Worm (Caenorhabditis elegans) whole organism, young adult: ENCODE measurements around the gene fbxa-174.

Experiments
- B0019.2 ChIP-seq: fragments of 200-800 bp; sonication (Bioruptor generic); conservative IDR thresholded peaks from 2 replicates; pipeline ENCODE4 v1.3.6; 2022; ENCODE audit warnings: missing genetic modification reagents, missing genetic modification characterization, missing compliant biosample characterization
- D2030.7 ChIP-seq: fragments of 200-800 bp; sonication (Bioruptor generic); IDR thresholded peaks from 2 replicates; pipeline ENCODE4 v1.3.6; 2022; ENCODE audit warnings: missing genetic modification reagents, missing genetic modification characterization, missing compliant biosample characterization
- F10E7.11 ChIP-seq: sonication (generic microtip); optimal IDR thresholded peaks from 2 replicates; lab custom pipeline; 2017; ENCODE audit warnings: mild to moderate bottlenecking, missing genetic modification characterization, moderate library complexity, missing compliant biosample characterization
- F23B12.7 ChIP-seq: sonication (generic microtip); optimal IDR thresholded peaks from 2 replicates; lab custom pipeline; 2017; ENCODE audit warnings: missing genetic modification characterization, mild to moderate bottlenecking, missing compliant biosample characterization, antibody characterized with exemption, moderate library complexity; ENCODE audit not compliant: insufficient read depth
- F33H1.4 ChIP-seq: fragments of 200-800 bp; sonication (Bioruptor generic); IDR thresholded peaks from 2 replicates; pipeline ENCODE4 v1.3.6; 2022; ENCODE audit warnings: missing genetic modification reagents, missing genetic modification characterization, missing compliant biosample characterization
- F52B5.7 ChIP-seq: sonication (generic microtip); optimal IDR thresholded peaks from 2 replicates; lab custom pipeline; 2016; ENCODE audit warnings: mild to moderate bottlenecking, missing genetic modification characterization, missing compliant biosample characterization
- F57A8.1 ChIP-seq: fragments of 200-800 bp; sonication (Bioruptor generic); optimal IDR thresholded peaks from 2 replicates; lab custom pipeline; 2018; ENCODE audit warnings: mild to moderate bottlenecking, missing genetic modification characterization, moderate library complexity, missing compliant biosample characterization
- K11D2.4 ChIP-seq: fragments of 200-800 bp; sonication (Bioruptor generic); IDR thresholded peaks from 2 replicates; pipeline ENCODE4 v1.3.6; 2022; ENCODE audit warnings: missing genetic modification reagents, missing genetic modification characterization, missing compliant biosample characterization
- Y67H2A.10 ChIP-seq: fragments of 200-800 bp; sonication (Bioruptor generic); conservative IDR thresholded peaks from 2 replicates; pipeline ENCODE4 v1.3.6; 2022; ENCODE audit warnings: missing genetic modification reagents, missing genetic modification characterization, missing compliant biosample characterization
- Y95B8A.8 ChIP-seq: fragments of 200-800 bp; sonication (Bioruptor generic); IDR thresholded peaks from 2 replicates; pipeline ENCODE4 v1.3.6; 2022; ENCODE audit warnings: missing genetic modification reagents, missing genetic modification characterization, missing compliant biosample characterization
- ZK185.1 ChIP-seq: sonication (generic microtip); optimal IDR thresholded peaks from 2 replicates; lab custom pipeline; 2016; ENCODE audit warnings: mild to moderate bottlenecking, missing genetic modification characterization, missing compliant biosample characterization; ENCODE audit not compliant: poor library complexity, severe bottlenecking
- aptf-3 ChIP-seq: fragments of 200-800 bp; sonication (Bioruptor generic); IDR thresholded peaks from 2 replicates; pipeline ENCODE4 v1.3.6; 2022; ENCODE audit warnings: missing genetic modification characterization, missing compliant biosample characterization
- atf-7 ChIP-seq: sonication (generic microtip); optimal IDR thresholded peaks from 2 replicates; lab custom pipeline; 2017; ENCODE audit warnings: mild to moderate bottlenecking, missing genetic modification characterization, missing compliant biosample characterization
- bed-1 ChIP-seq: fragments of 200-800 bp; sonication (Bioruptor generic); IDR thresholded peaks from 2 replicates; pipeline ENCODE4 v1.3.6; 2022; ENCODE audit warnings: missing genetic modification reagents, missing genetic modification characterization, missing compliant biosample characterization
- ceh-58 ChIP-seq: fragments of 200-800 bp; sonication (Bioruptor generic); IDR thresholded peaks from 2 replicates; pipeline ENCODE4 v1.3.6; 2022; ENCODE audit warnings: missing genetic modification characterization, missing compliant biosample characterization
- ceh-79 ChIP-seq: sonication (generic microtip); optimal IDR thresholded peaks from 2 replicates; lab custom pipeline; 2017; ENCODE audit warnings: mild to moderate bottlenecking, missing genetic modification characterization, missing compliant biosample characterization
- ceh-91 ChIP-seq: fragments of 200-800 bp; sonication (Bioruptor generic); IDR thresholded peaks from 2 replicates; pipeline ENCODE4 v1.3.6; 2022; ENCODE audit warnings: missing genetic modification reagents, missing genetic modification characterization, missing compliant biosample characterization
- dox-1 ChIP-seq: fragments of 200-800 bp; sonication (Bioruptor generic); IDR thresholded peaks from 2 replicates; pipeline ENCODE4 v1.3.6; 2022; ENCODE audit warnings: missing genetic modification reagents, missing genetic modification characterization, missing compliant biosample characterization
- ets-4 ChIP-seq: fragments of 200-800 bp; sonication (Bioruptor generic); optimal IDR thresholded peaks from 2 replicates; lab custom pipeline; 2018; ENCODE audit warnings: mild to moderate bottlenecking, missing genetic modification characterization, missing compliant biosample characterization
- him-1 ChIP-seq: sonication (generic microtip); optimal IDR thresholded peaks from 2 replicates; lab custom pipeline; 2016; ENCODE audit warnings: missing genotype, missing genetic modification reagents, missing genetic modification characterization, missing compliant biosample characterization
- hlh-26 ChIP-seq: fragments of 200-800 bp; sonication (Bioruptor generic); conservative IDR thresholded peaks from 2 replicates; pipeline ENCODE4 v1.3.6; 2022; ENCODE audit warnings: missing genetic modification reagents, missing genetic modification characterization, missing compliant biosample characterization
- hmg-1.2 ChIP-seq: fragments of 200-800 bp; sonication (Bioruptor generic); IDR thresholded peaks from 2 replicates; pipeline ENCODE4 v1.3.6; 2022; ENCODE audit warnings: missing genetic modification reagents, missing genetic modification characterization, missing compliant biosample characterization
- hmg-20 ChIP-seq: fragments of 200-800 bp; sonication (Bioruptor generic); IDR thresholded peaks from 2 replicates; pipeline ENCODE4 v1.3.6; 2022; ENCODE audit warnings: missing genetic modification reagents, missing genetic modification characterization, missing compliant biosample characterization
- hsf-1 ChIP-seq: fragments of 200-800 bp; sonication (Bioruptor generic); IDR thresholded peaks from 2 replicates; pipeline ENCODE4 v1.3.6; 2022; ENCODE audit warnings: missing genetic modification reagents, missing genetic modification characterization, missing compliant biosample characterization
- lag-1 ChIP-seq: fragments of 200-800 bp; sonication (Bioruptor generic); IDR thresholded peaks from 2 replicates; pipeline ENCODE4 v1.3.6; 2022; ENCODE audit warnings: missing genetic modification reagents, missing genetic modification characterization, missing compliant biosample characterization
- let-607 ChIP-seq, 2 experiments: fragments of 200-800 bp in 1 of 2; sonication (Bioruptor generic) in 1 of 2; sonication (generic microtip) in 1 of 2; optimal IDR thresholded peaks; 2 replicates each; lab custom pipeline; 2016 to 2018; ENCODE audit warnings: mild to moderate bottlenecking in 2 of 2, missing compliant biosample characterization in 2 of 2, missing genetic modification characterization in 2 of 2, moderate library complexity in 2 of 2, missing genotype in 1 of 2
- lin-35 ChIP-seq, 3 experiments: fragments of 150-350 bp in 2 of 3; sonication (generic microtip) in 1 of 3; optimal IDR thresholded peaks; 2 replicates each; lab custom pipeline; 2014 to 2018; ENCODE audit warnings: missing biosample characterization in 3 of 3, missing genetic modification characterization in 3 of 3, missing genetic modification reagents in 3 of 3
- nhr-27 ChIP-seq: fragments of 200-800 bp; sonication (Bioruptor generic); optimal IDR thresholded peaks from 2 replicates; lab custom pipeline; 2018; ENCODE audit warnings: mild to moderate bottlenecking, missing genetic modification characterization, moderate library complexity, missing compliant biosample characterization
- nhr-80 ChIP-seq: sonication (generic microtip); optimal IDR thresholded peaks from 2 replicates; lab custom pipeline; 2016; ENCODE audit warnings: missing genetic modification characterization, missing compliant biosample characterization
- nhr-90 ChIP-seq: sonication (generic microtip); optimal IDR thresholded peaks from 2 replicates; lab custom pipeline; 2016; ENCODE audit warnings: missing genotype, mild to moderate bottlenecking, missing genetic modification characterization, missing compliant biosample characterization
- repo-1 ChIP-seq: sonication (generic microtip); optimal IDR thresholded peaks from 2 replicates; lab custom pipeline; 2017; ENCODE audit warnings: mild to moderate bottlenecking, missing genetic modification characterization, missing compliant biosample characterization
- snpc-1.1 ChIP-seq: sonication (generic microtip); optimal IDR thresholded peaks from 2 replicates; lab custom pipeline; 2017; ENCODE audit warnings: missing genetic modification characterization, mild to moderate bottlenecking, missing compliant biosample characterization, antibody characterized with exemption, moderate library complexity, missing genotype, missing genetic modification reagents; ENCODE audit not compliant: insufficient read depth
- sptf-2 ChIP-seq: fragments of 200-800 bp; sonication (Bioruptor generic); optimal IDR thresholded peaks from 2 replicates; lab custom pipeline; 2018; ENCODE audit warnings: mild to moderate bottlenecking, missing genetic modification characterization, missing compliant biosample characterization
- tbp1 ChIP-seq: fragments of 200-800 bp; sonication (Bioruptor generic); optimal IDR thresholded peaks from 2 replicates; lab custom pipeline; 2018; ENCODE audit warnings: mild to moderate bottlenecking, missing genetic modification characterization, missing compliant biosample characterization
- unc-130 ChIP-seq: sonication (generic microtip); optimal IDR thresholded peaks from 2 replicates; lab custom pipeline; 2016; ENCODE audit warnings: missing genetic modification reagents, missing genetic modification characterization, missing compliant biosample characterization
- unc-62 ChIP-seq: fragments of 150-350 bp; optimal IDR thresholded peaks from 2 replicates; lab custom pipeline; 2014; ENCODE audit warnings: missing biosample characterization, missing genetic modification reagents, missing genetic modification characterization
- ztf-25 ChIP-seq: fragments of 200-800 bp; sonication (Bioruptor generic); IDR thresholded peaks from 2 replicates; pipeline ENCODE4 v1.3.6; 2022; ENCODE audit warnings: missing genetic modification reagents, missing genetic modification characterization, missing compliant biosample characterization

fbxa-174 gene

DNA sequence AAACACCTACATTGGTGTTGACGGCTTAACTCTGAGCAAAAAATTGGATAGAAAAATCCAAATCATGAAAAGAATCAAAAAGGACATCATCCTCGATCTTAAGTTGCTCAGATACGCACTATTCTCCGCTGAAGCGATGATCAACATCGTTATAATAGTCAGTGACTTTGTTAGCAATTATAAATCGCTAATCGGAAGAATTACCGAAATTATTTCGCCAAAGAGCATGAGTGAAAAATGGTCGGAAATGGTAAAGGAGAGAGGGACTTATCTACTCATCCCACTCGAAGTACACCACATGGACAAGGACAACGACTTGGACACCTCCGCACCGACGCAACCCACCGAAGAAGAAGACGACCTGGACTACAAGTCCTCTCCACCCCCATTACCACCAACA, 21.7 kb upstream of the fbxa-174 start (continued):
- TF ChIP-seq ets-4 (GFP tag; lab: Kevin White, UChicago) (no peak), K11D2.4 (no peak), ZK185.1 (tag; lab: Kevin White, UChicago) (no peak), Y95B8A.8 (GFP tag; lab: Robert Waterston, UW) (no peak)

ce11 chrV:17566850-17567249, 8.6 kb upstream of the fbxa-174 start, which contains the start of gene C38D9.2:
Gene C38D9.2 (plus strand): TSS chrV:17567150.
- TF ChIP-seq nhr-90 (tag; lab: Kevin White, UChicago) = no peak
- TF ChIP-seq dox-1 (GFP tag; lab: Robert Waterston, UW) = no peak
- TF ChIP-seq hmg-1.2 (GFP tag; lab: Robert Waterston, UW) = no peak
- TF ChIP-seq ceh-91 (GFP tag; lab: Robert Waterston, UW) = no peak
- TF ChIP-seq F33H1.4 = no peak
- no peak for TF ChIP-seq repo-1 (tag; lab: Kevin White, UChicago)

- TF ChIP-seq lin-35 (GFP tag; optimal IDR thresholded peaks at IDR 0.05; lab: Kevin White, UChicago) (no peak), hmg-20 (GFP tag; lab: Robert Waterston, UW) (no peak), unc-130 (GFP tag; lab: Kevin White, UChicago) (no peak), him-1 (no peak), F10E7.11 (no peak), ztf-25 (GFP tag; lab: Robert Waterston, UW) (no peak), F23B12.7 (tag; lab: Kevin White, UChicago) (no peak), hlh-26 (GFP tag; lab: Robert Waterston, UW) (no peak), aptf-3 (GFP tag; lab: Robert Waterston, UW) (no peak), let-607 (tag; optimal IDR thresholded peaks at IDR 0.05; lab: Kevin White, UChicago) (no peak), nhr-90 (tag; lab: Kevin White, UChicago) (no peak), unc-62 (GFP tag; lab: Kevin White, UChicago) (no peak)
Measured at ce11 chrV:17565903-17566302, 7.6 kb upstream of the fbxa-174 start, which contains the start of gene fbxa-171. Gene fbxa-171 (minus strand): TSS chrV:17566003.

DNA sequence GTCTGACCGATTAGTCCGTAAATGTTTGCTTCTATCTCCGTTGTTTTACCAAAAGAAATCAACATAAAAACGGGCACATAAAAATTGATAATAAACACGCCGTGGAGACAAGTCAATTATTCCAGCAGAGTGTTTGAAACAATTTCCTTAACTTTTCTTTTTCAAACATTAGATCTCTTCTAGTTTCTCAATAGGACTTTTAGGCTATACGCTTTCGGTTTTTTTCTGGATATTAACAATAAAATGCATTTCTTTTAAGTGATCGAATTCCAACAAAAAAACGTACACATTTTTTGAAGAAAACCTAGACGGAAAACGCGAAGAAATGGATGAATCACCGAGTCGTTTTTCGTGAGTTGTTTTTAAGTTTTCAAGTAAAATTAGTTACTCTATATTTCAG, 669 bp upstream of the fbxa-174 start, which contains the start of gene fbxa-172:
Gene fbxa-172, plus strand, starts transcription at position 301 of the 400 bp plus-strand sequence.
- no peak for TF ChIP-seq ceh-79 (tag; lab: Kevin White, UChicago)
- TF ChIP-seq Y67H2A.10 (GFP tag; lab: Robert Waterston, UW) = no peak
- no peak for TF ChIP-seq ceh-58 (GFP tag; lab: Robert Waterston, UW)
- no peak for TF ChIP-seq sptf-2 (GFP tag; lab: Kevin White, UChicago)
- TF ChIP-seq D2030.7 (GFP tag; lab: Robert Waterston, UW) = no peak
- no peak for TF ChIP-seq hsf-1 (GFP tag; lab: Robert Waterston, UW)
- no peak for TF ChIP-seq nhr-80 (tag; lab: Kevin White, UChicago)
- no peak for TF ChIP-seq snpc-1.1 (tag; lab: Kevin White, UChicago)
- TF ChIP-seq nhr-27 = no peak
- TF ChIP-seq unc-62 (GFP tag; lab: Kevin White, UChicago) = no peak
- no peak for TF ChIP-seq ztf-25 (GFP tag; lab: Robert Waterston, UW)
- TF ChIP-seq tbp1 = no peak
- no peak for TF ChIP-seq F52B5.7
- no peak for TF ChIP-seq bed-1 (GFP tag; lab: Robert Waterston, UW)
- TF ChIP-seq atf-7 (tag; lab: Kevin White, UChicago) = no peak
- no peak for TF ChIP-seq F57A8.1 (GFP tag; lab: Kevin White, UChicago)
- TF ChIP-seq Y95B8A.8 (GFP tag; lab: Robert Waterston, UW) = no peak
- no peak for TF ChIP-seq B0019.2 (GFP tag; lab: Robert Waterston, UW)
- TF ChIP-seq ceh-91 (GFP tag; lab: Robert Waterston, UW) = no peak
- TF ChIP-seq lag-1 (GFP tag; lab: Robert Waterston, UW) = no peak
